Worm (Caenorhabditis elegans) whole organism, midembryonic: ENCODE measurements around the gene ZC204.13.

Source experiments
- T22C8.4 ChIP-seq: fragments of 200-800 bp; sonication (Bioruptor generic); IDR thresholded peaks from 2 replicates; pipeline ENCODE4 v1.3.6; 2022; ENCODE audit warnings: missing genetic modification characterization, missing compliant biosample characterization
- flt-1 ChIP-seq: fragments of 200-800 bp; sonication (Bioruptor generic); IDR thresholded peaks from 2 replicates; pipeline ENCODE4 v1.3.6; 2022; ENCODE audit warnings: missing genetic modification characterization, missing compliant biosample characterization
- klf-2 ChIP-seq: fragments of 200-800 bp; sonication (Bioruptor generic); conservative IDR thresholded peaks from 2 replicates; pipeline ENCODE4 v1.3.6; 2022; ENCODE audit warnings: missing genetic modification reagents, missing genetic modification characterization, missing compliant biosample characterization
- med-1 ChIP-seq: sonication (generic microtip); optimal IDR thresholded peaks from 2 replicates; lab custom pipeline; 2017; ENCODE audit warnings: missing genetic modification characterization, mild to moderate bottlenecking, missing compliant biosample characterization, antibody characterized with exemption, missing genetic modification reagents; ENCODE audit not compliant: insufficient read depth
- ref-1 ChIP-seq: fragments of 200-800 bp; sonication (Bioruptor generic); conservative IDR thresholded peaks from 2 replicates; pipeline ENCODE4 v1.3.6; 2022; ENCODE audit warnings: missing genetic modification reagents, missing genetic modification characterization, missing compliant biosample characterization
- tab-1 ChIP-seq: fragments of 200-800 bp; sonication (Bioruptor generic); IDR thresholded peaks from 2 replicates; pipeline ENCODE4 v1.3.6; 2022; ENCODE audit warnings: missing genetic modification characterization, missing compliant biosample characterization
- ztf-29 ChIP-seq: fragments of 200-800 bp; sonication (Bioruptor generic); IDR thresholded peaks from 2 replicates; pipeline ENCODE4 v1.3.6; 2022; ENCODE audit warnings: missing genetic modification reagents, missing genetic modification characterization, missing compliant biosample characterization

DNA sequence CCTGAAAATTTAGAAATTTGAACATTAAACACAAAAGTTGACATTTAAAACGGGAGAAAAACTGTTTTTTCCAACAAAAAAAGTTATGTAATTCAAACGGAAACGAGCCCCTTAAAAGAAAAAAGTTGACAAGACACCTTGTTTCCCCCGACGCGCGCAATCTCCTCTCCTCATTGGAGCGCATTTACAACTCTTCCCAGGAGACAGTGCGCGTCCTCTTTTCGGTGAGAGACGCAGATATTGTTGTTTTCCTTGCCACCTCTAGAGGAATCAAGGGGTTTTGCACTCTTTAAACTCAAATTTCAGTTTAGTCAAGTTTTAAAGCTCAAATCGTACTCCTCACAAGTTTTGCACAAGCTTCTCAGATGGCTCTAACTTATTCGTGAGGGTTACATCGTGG lies 35.1 kb upstream of the ZC204.13 start, which contains the start of gene F58E1.13:
- no peak for TF ChIP-seq flt-1 (GFP tag; lab: Robert Waterston, UW)
- no peak for TF ChIP-seq klf-2 (GFP tag; lab: Robert Waterston, UW)
- TF ChIP-seq ztf-29, result no peak
- TF ChIP-seq med-1 (GFP tag; lab: Kevin White, UChicago), result no peak
- no peak for TF ChIP-seq ref-1 (GFP tag; lab: Robert Waterston, UW)
- TF ChIP-seq T22C8.4 (GFP tag; lab: Robert Waterston, UW), result no peak
- no peak for TF ChIP-seq tab-1 (GFP tag; lab: Robert Waterston, UW)
